Fruit fly (Drosophila melanogaster) whole organism, embryonic: ENCODE data around the gene Acat2.

Experiments used
- Blimp-1 ChIP-seq: fragments of 200-800 bp; sonication (Bioruptor generic); optimal IDR thresholded peaks from 3 replicates; lab custom pipeline; 2018; ENCODE audit warnings: missing biosample characterization, missing genetic modification characterization, mild to moderate bottlenecking, moderate library complexity, missing genetic modification reagents
- CG10267 ChIP-seq: fragments of 200-800 bp; sonication (Bioruptor generic); optimal IDR thresholded peaks from 2 replicates; lab custom pipeline; 2018; ENCODE audit warnings: missing biosample characterization, mild to moderate bottlenecking, missing genetic modification characterization, moderate library complexity
- CG10543 ChIP-seq: fragments of 200-800 bp; sonication (Bioruptor generic); optimal IDR thresholded peaks from 3 replicates; lab custom pipeline; 2017; ENCODE audit warnings: missing biosample characterization, mild to moderate bottlenecking, missing genetic modification characterization, moderate library complexity
- CG12236 ChIP-seq: fragments of 200-800 bp; sonication (Bioruptor generic); optimal IDR thresholded peaks from 2 replicates; lab custom pipeline; 2016; ENCODE audit warnings: missing biosample characterization, missing genetic modification characterization
- CG13424 ChIP-seq: fragments of 200-800 bp; sonication (Bioruptor generic); optimal IDR thresholded peaks from 2 replicates; lab custom pipeline; 2019; ENCODE audit warnings: missing biosample characterization, mild to moderate bottlenecking, missing genetic modification characterization, moderate library complexity
- CG13894 ChIP-seq: fragments of 200-800 bp; sonication (Bioruptor generic); optimal IDR thresholded peaks from 3 replicates; lab custom pipeline; 2018; ENCODE audit warnings: missing biosample characterization, mild to moderate bottlenecking, missing genetic modification characterization, moderate library complexity
- CG14860 ChIP-seq: fragments of 200-800 bp; sonication (Bioruptor generic); IDR thresholded peaks from 3 replicates; pipeline ENCODE4 v1.3.6; 2022; ENCODE audit warnings: missing biosample characterization, missing genetic modification characterization; ENCODE audit not compliant: partially characterized antibody
- CG1603 ChIP-seq: fragments of 200-800 bp; sonication (Bioruptor generic); optimal IDR thresholded peaks from 2 replicates; lab custom pipeline; 2019; ENCODE audit warnings: missing biosample characterization, mild to moderate bottlenecking, missing genetic modification characterization, moderate library complexity
- CG17802 ChIP-seq: fragments of 200-800 bp; sonication (Bioruptor generic); optimal IDR thresholded peaks from 2 replicates; lab custom pipeline; 2018; ENCODE audit warnings: missing biosample characterization, mild to moderate bottlenecking, missing genetic modification characterization, moderate library complexity
- CG18599 ChIP-seq: fragments of 200-800 bp; sonication (Bioruptor generic); optimal IDR thresholded peaks from 3 replicates; lab custom pipeline; 2017; ENCODE audit warnings: missing biosample characterization, missing genetic modification characterization, mild to moderate bottlenecking, moderate library complexity, missing genetic modification reagents
- CG31441 ChIP-seq: fragments of 200-800 bp; sonication (Bioruptor generic); IDR thresholded peaks from 2 replicates; pipeline ENCODE4 v1.3.6; 2022; ENCODE audit warnings: missing biosample characterization, missing genetic modification characterization
- CG4424 ChIP-seq: fragments of 200-800 bp; sonication (Bioruptor generic); optimal IDR thresholded peaks from 3 replicates; lab custom pipeline; 2016; ENCODE audit warnings: missing biosample characterization, missing genetic modification characterization
- CG7372 ChIP-seq: fragments of 200-800 bp; sonication (Bioruptor generic); IDR thresholded peaks from 2 replicates; pipeline ENCODE4 v1.3.6; 2022; ENCODE audit warnings: missing biosample characterization, missing genetic modification characterization
- CG7556 ChIP-seq: fragments of 200-800 bp; sonication (Bioruptor generic); optimal IDR thresholded peaks from 2 replicates; lab custom pipeline; 2017; ENCODE audit warnings: missing biosample characterization, mild to moderate bottlenecking, missing genetic modification characterization
- CG8478 ChIP-seq: fragments of >200 bp; optimal IDR thresholded peaks from 2 replicates; lab custom pipeline; 2018
- CG8944 ChIP-seq: fragments of 200-800 bp; sonication (Bioruptor generic); optimal IDR thresholded peaks from 3 replicates; lab custom pipeline; 2016; ENCODE audit warnings: missing biosample characterization, missing genetic modification characterization
- CG9609 ChIP-seq: fragments of 200-800 bp; sonication (Bioruptor generic); optimal IDR thresholded peaks from 3 replicates; lab custom pipeline; 2016; ENCODE audit warnings: missing biosample characterization, missing genetic modification characterization
- Deaf1 ChIP-seq: fragments of 200-800 bp; optimal IDR thresholded peaks from 3 replicates; lab custom pipeline; 2019; ENCODE audit warnings: missing biosample characterization, mild to moderate bottlenecking, missing genetic modification characterization, moderate library complexity
- Drgx ChIP-seq: fragments of 200-800 bp; sonication (Bioruptor generic); IDR thresholded peaks from 2 replicates; pipeline ENCODE4 v1.3.6; 2022; ENCODE audit warnings: missing biosample characterization, missing genetic modification characterization
- Eip74EF ChIP-seq, 2 experiments: fragments of 200-800 bp in 1 of 2; fragments of >200 bp in 1 of 2; sonication (Bioruptor generic) in 1 of 2; optimal IDR thresholded peaks; 2 replicates each; lab custom pipeline; 2017 to 2019; ENCODE audit warnings: missing biosample characterization in 2 of 2, missing genetic modification characterization in 2 of 2, mild to moderate bottlenecking in 1 of 2, moderate library complexity in 1 of 2
- Gug ChIP-seq: fragments of 200-800 bp; sonication (Bioruptor generic); IDR thresholded peaks from 4 replicates; pipeline ENCODE4 v1.3.6; 2022; ENCODE audit warnings: missing biosample characterization, missing genetic modification characterization
- Hsf ChIP-seq: fragments of 200-800 bp; sonication (Bioruptor generic); optimal IDR thresholded peaks from 3 replicates; lab custom pipeline; 2016; ENCODE audit warnings: missing biosample characterization, missing genetic modification characterization
- Kr ChIP-seq: fragments of 200-800 bp; sonication (Bioruptor generic); optimal IDR thresholded peaks from 2 replicates; lab custom pipeline; 2017; ENCODE audit warnings: missing biosample characterization, mild to moderate bottlenecking, missing genetic modification characterization
- Lhr ChIP-seq: fragments of 200-800 bp; sonication (Bioruptor generic); optimal IDR thresholded peaks from 3 replicates; lab custom pipeline; 2017; ENCODE audit warnings: mild to moderate bottlenecking, missing biosample characterization, missing genetic modification reagents, missing genetic modification characterization
- Mad ChIP-seq: fragments of 200-800 bp; sonication (Bioruptor generic); optimal IDR thresholded peaks from 2 replicates; lab custom pipeline; 2016; ENCODE audit warnings: missing biosample characterization, missing genetic modification characterization
- Neu2 ChIP-seq: fragments of 200-800 bp; sonication (Bioruptor generic); optimal IDR thresholded peaks from 3 replicates; lab custom pipeline; 2016; ENCODE audit warnings: missing biosample characterization, missing genetic modification characterization, borderline replicate concordance
- Opbp ChIP-seq: fragments of 200-800 bp; sonication (Bioruptor generic); IDR thresholded peaks from 3 replicates; pipeline ENCODE4 v1.3.6; 2022; ENCODE audit warnings: missing biosample characterization, missing genetic modification characterization; ENCODE audit not compliant: partially characterized antibody
- Sry-β ChIP-seq: fragments of 200-800 bp; sonication (Bioruptor generic); optimal IDR thresholded peaks from 2 replicates; lab custom pipeline; 2018; ENCODE audit warnings: missing biosample characterization, mild to moderate bottlenecking, missing genetic modification characterization, moderate library complexity
- TFAM ChIP-seq: fragments of 200-800 bp; sonication (Bioruptor generic); optimal IDR thresholded peaks from 2 replicates; lab custom pipeline; 2017; ENCODE audit warnings: missing biosample characterization, missing genetic modification characterization, inconsistent platforms
- Tbp ChIP-seq: fragments of >200 bp; optimal IDR thresholded peaks from 2 replicates; lab custom pipeline; 2018; ENCODE audit warnings: missing biosample characterization, missing genetic modification characterization
- az2 ChIP-seq: fragments of 200-800 bp; sonication (Bioruptor generic); optimal IDR thresholded peaks from 3 replicates; lab custom pipeline; 2016; ENCODE audit warnings: missing biosample characterization, missing genetic modification characterization
- br ChIP-seq: fragments of >200 bp; optimal IDR thresholded peaks from 2 replicates; lab custom pipeline; 2017
- caup ChIP-seq: fragments of 200-800 bp; sonication (Bioruptor generic); optimal IDR thresholded peaks from 3 replicates; lab custom pipeline; 2017; ENCODE audit warnings: missing biosample characterization, mild to moderate bottlenecking, missing genetic modification characterization, moderate library complexity; ENCODE audit not compliant: severe bottlenecking
- ci ChIP-seq: fragments of 200-800 bp; sonication (Bioruptor generic); IDR thresholded peaks from 3 replicates; pipeline ENCODE4 v1.3.6; 2022; ENCODE audit warnings: missing biosample characterization, missing genetic modification characterization
- corto ChIP-seq: fragments of 200-800 bp; sonication (Bioruptor generic); optimal IDR thresholded peaks from 2 replicates; lab custom pipeline; 2016; ENCODE audit warnings: missing biosample characterization, mild to moderate bottlenecking, missing genetic modification characterization, moderate library complexity
- crp ChIP-seq, 2 experiments: fragments of 200-800 bp; sonication (Bioruptor generic); optimal IDR thresholded peaks; 2 replicates in 1 of 2; 3 replicates in 1 of 2; lab custom pipeline; 2017; ENCODE audit warnings: missing biosample characterization in 2 of 2, missing genetic modification characterization in 2 of 2, mild to moderate bottlenecking in 1 of 2, moderate library complexity in 1 of 2
- emc ChIP-seq: fragments of 200-800 bp; sonication (Bioruptor generic); optimal IDR thresholded peaks from 2 replicates; lab custom pipeline; 2016; ENCODE audit warnings: missing biosample characterization, missing genetic modification characterization
- gro ChIP-seq: fragments of 200-800 bp; sonication (Bioruptor generic); optimal IDR thresholded peaks from 2 replicates; lab custom pipeline; 2016; ENCODE audit warnings: missing biosample characterization, missing genetic modification characterization
- gsb-n ChIP-seq: fragments of 200-800 bp; sonication (Bioruptor generic); optimal IDR thresholded peaks from 3 replicates; lab custom pipeline; 2018; ENCODE audit warnings: missing biosample characterization, mild to moderate bottlenecking, missing genetic modification characterization
- hbn ChIP-seq: fragments of 200-800 bp; sonication (Bioruptor generic); IDR thresholded peaks from 2 replicates; pipeline ENCODE4 v1.3.6; 2022; ENCODE audit warnings: missing biosample characterization, missing genetic modification characterization; ENCODE audit not compliant: partially characterized antibody
- hth ChIP-seq: fragments of >200 bp; optimal IDR thresholded peaks from 2 replicates; lab custom pipeline; 2017; ENCODE audit warnings: inconsistent platforms
- mam ChIP-seq: fragments of 200-800 bp; sonication (Bioruptor generic); optimal IDR thresholded peaks from 3 replicates; lab custom pipeline; 2016; ENCODE audit warnings: missing biosample characterization, missing genetic modification characterization
- nerfin-2 ChIP-seq: fragments of 200-800 bp; sonication (Bioruptor generic); IDR thresholded peaks from 2 replicates; pipeline ENCODE4 v1.3.6; 2022; ENCODE audit warnings: missing biosample characterization, missing genetic modification characterization; ENCODE audit not compliant: partially characterized antibody
- phol ChIP-seq: fragments of 200-800 bp; sonication (Bioruptor generic); optimal IDR thresholded peaks from 3 replicates; lab custom pipeline; 2018; ENCODE audit warnings: missing biosample characterization, mild to moderate bottlenecking, missing genetic modification characterization, moderate library complexity
- psq ChIP-seq: fragments of 200-800 bp; sonication (Bioruptor generic); optimal IDR thresholded peaks from 2 replicates; lab custom pipeline; 2017; ENCODE audit warnings: missing biosample characterization, missing genetic modification characterization
- salm ChIP-seq: fragments of 200-800 bp; sonication (Bioruptor generic); optimal IDR thresholded peaks from 2 replicates; lab custom pipeline; 2018; ENCODE audit warnings: missing biosample characterization, mild to moderate bottlenecking, missing genetic modification characterization
- tup ChIP-seq: fragments of 200-800 bp; sonication (Bioruptor generic); optimal IDR thresholded peaks from 2 replicates; lab custom pipeline; 2016; ENCODE audit warnings: missing biosample characterization, mild to moderate bottlenecking, missing genetic modification characterization, moderate library complexity
- vfl ChIP-seq: fragments of 200-800 bp; sonication (Bioruptor generic); optimal IDR thresholded peaks from 2 replicates; lab custom pipeline; 2016; ENCODE audit warnings: missing biosample characterization, missing genetic modification characterization

The Acat2 gene

DNA sequence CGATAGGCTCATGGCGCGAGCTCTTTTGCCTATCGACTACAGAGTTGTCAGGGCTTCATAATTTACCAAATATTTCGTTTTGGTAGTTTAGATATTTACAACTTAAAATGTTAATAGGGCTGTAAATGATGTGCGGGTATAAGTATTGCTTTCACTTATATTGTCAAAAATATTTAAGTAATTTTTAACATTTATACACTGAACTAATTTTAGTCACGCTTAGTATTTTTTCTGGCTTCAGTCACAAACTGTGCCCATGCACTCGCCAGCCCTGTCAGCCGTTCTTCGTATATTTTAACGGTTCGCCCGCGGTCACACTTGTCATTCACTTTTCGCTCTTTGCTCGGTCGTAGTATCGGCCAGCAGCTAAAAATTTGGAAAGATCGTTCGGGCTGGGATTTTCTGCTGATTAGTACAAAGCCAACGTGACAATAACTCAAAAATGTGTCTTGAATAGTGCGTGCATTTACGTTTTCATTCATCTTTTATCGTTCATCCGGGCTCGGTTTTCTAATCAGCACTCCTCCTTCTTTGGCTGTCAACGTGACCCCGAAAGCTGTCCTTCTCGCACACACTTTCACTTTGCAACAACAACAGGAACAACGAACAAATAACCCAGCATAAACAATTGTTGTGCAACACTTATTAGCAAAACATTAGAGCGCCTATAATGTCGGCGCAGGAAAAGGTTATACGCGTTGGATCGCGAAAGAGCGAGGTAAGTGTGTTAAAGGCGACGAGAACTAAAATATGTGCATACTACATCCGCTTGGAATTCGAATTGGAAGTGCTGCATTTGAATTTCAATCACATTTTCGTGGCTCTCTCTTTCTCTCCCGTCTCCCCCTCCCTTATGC is 32.1 kb downstream of the Acat2 start, which contains the start of the genes Hmbs and CG2211 (continued):
- TF ChIP-seq CG1603 (tag; lab: Kevin White, UChicago), result peak; percentile 82
- TF ChIP-seq nerfin-2, result no peak
- peak; percentile 93 for TF ChIP-seq Blimp-1
- no peak for TF ChIP-seq br (lab: Kevin White, UChicago)
- peak; percentile 89 for TF ChIP-seq gro (GFP tag; lab: Kevin White, UChicago)
- TF ChIP-seq hth, result no peak
- peak; percentile 75 for TF ChIP-seq Deaf1 (tag; lab: Kevin White, UChicago)
- TF ChIP-seq Tbp (GFP tag; lab: Kevin White, UChicago), result no peak
- peak; percentile 88 for TF ChIP-seq CG10267 (tag; lab: Kevin White, UChicago)
- peak; percentile 92 for TF ChIP-seq CG31441 (GFP tag; lab: Robert Waterston, UW)
- peak; percentile 70 for TF ChIP-seq CG17802 (tag; lab: Kevin White, UChicago)
- peak; percentile 34 for TF ChIP-seq salm (tag; lab: Kevin White, UChicago)
- TF ChIP-seq Kr (GFP tag; lab: Kevin White, UChicago), result no peak
- peak; percentile 69 to 94 for TF ChIP-seq crp (GFP tag; optimal IDR thresholded peaks at IDR 0.05; lab: Kevin White, UChicago)
- peak; percentile 87 for TF ChIP-seq gsb-n (tag; lab: Kevin White, UChicago)
- TF ChIP-seq CG14860 (GFP tag; lab: Robert Waterston, UW), result no peak
- TF ChIP-seq emc (GFP tag; lab: Kevin White, UChicago), result peak; percentile 68
- TF ChIP-seq Neu2 (GFP tag; lab: Kevin White, UChicago), result peak; percentile 61
- TF ChIP-seq CG13894, result peak; percentile 92
- peak; percentile 92 for TF ChIP-seq CG10543
- TF ChIP-seq CG18599 (GFP tag; lab: Kevin White, UChicago), result peak; percentile 91
- TF ChIP-seq CG8478 (lab: Kevin White, UChicago), result no peak
- peak; percentile 73 for TF ChIP-seq psq (GFP tag; lab: Kevin White, UChicago)
- TF ChIP-seq Mad (GFP tag; lab: Kevin White, UChicago), result peak; percentile 92
- peak; percentile 78; the same call in 3 of the 4 replicates for TF ChIP-seq Gug (GFP tag; lab: Robert Waterston, UW)
- TF ChIP-seq corto (GFP tag; lab: Kevin White, UChicago), result no peak
- TF ChIP-seq TFAM, result peak; percentile 45
- TF ChIP-seq CG12236 (GFP tag; lab: Kevin White, UChicago), result peak; percentile 77
- TF ChIP-seq CG4424 (GFP tag; lab: Kevin White, UChicago), result peak; percentile 92
- TF ChIP-seq CG13424 (tag; lab: Kevin White, UChicago), result peak; percentile 92
- TF ChIP-seq Lhr (GFP tag; lab: Kevin White, UChicago), result peak; percentile 80
- peak; percentile 92 for TF ChIP-seq ci (GFP tag; lab: Robert Waterston, UW)
- TF ChIP-seq vfl (GFP tag; lab: Kevin White, UChicago), result peak; percentile 85
- no peak for TF ChIP-seq Sry-β (GFP tag; lab: Kevin White, UChicago)
- peak; percentile 79 for TF ChIP-seq Drgx (GFP tag; lab: Robert Waterston, UW)
- no peak; the same call in 1 of the 2 replicates for TF ChIP-seq hbn
- TF ChIP-seq az2 (GFP tag; lab: Kevin White, UChicago), result peak; percentile 91
- peak; percentile 82 for TF ChIP-seq CG7372
- TF ChIP-seq caup (GFP tag; lab: Kevin White, UChicago), result peak; percentile 86
- TF ChIP-seq CG8944, result peak; percentile 89
- TF ChIP-seq Opbp, result peak; percentile 55; the same call in 1 of the 3 replicates
- TF ChIP-seq tup (GFP tag; lab: Kevin White, UChicago), result peak; percentile 75
- TF ChIP-seq Hsf, result peak; percentile 94
- peak; percentile 89 for TF ChIP-seq CG9609 (GFP tag; lab: Kevin White, UChicago)
- TF ChIP-seq Eip74EF (GFP tag; optimal IDR thresholded peaks at IDR 0.05; lab: Kevin White, UChicago), result peak in 1 of 2 experiments; percentile 49
- TF ChIP-seq mam (GFP tag; lab: Kevin White, UChicago), result peak; percentile 91
- peak; percentile 95 for TF ChIP-seq phol (tag; lab: Kevin White, UChicago)
- peak; percentile 53 for TF ChIP-seq CG7556 (GFP tag; lab: Kevin White, UChicago)
